Worm (Caenorhabditis elegans): ENCODE results near the gene B0563.5.

DNA sequence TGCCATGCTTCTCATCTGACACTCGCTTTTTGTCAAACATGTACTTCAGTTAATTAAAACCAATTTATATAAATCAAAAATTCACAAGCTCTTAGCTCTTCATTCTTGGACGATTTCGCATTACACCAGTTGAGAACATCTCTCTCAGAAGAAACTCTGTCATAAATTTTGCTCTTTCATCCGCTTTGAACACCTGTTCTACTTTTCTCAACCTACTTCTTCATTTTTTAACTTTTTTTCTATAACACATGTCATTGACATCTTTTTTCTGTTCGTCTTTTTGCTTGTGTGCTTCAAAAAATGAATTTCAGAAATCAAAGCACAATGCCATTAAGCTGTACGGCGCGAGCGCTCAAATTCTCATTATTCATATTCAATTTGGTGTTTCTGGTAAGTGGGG, 16.9 kb downstream of the B0563.5 start, which contains the start of gene tsp-11:
- TF ChIP-seq unc-62 (GFP tag; optimal IDR thresholded peaks at IDR 0.05), result no peak
- TF ChIP-seq aha-1 (tag; optimal IDR thresholded peaks at IDR 0.05), result no peak
- TF ChIP-seq ama-1 (optimal IDR thresholded peaks at IDR 0.05), result no peak
- TF ChIP-seq mdl-1 (tag; optimal IDR thresholded peaks at IDR 0.05), result no peak
- TF ChIP-seq nhr-12 (tag; optimal IDR thresholded peaks at IDR 0.05), result no peak
- TF ChIP-seq unc-86 (tag; optimal IDR thresholded peaks at IDR 0.05), result no peak
